Fruit fly (Drosophila melanogaster) whole organism, embryonic: ENCODE results near the gene CG17029.

Experiments used
- Bteb2 ChIP-seq: fragments of 200-800 bp; sonication (Bioruptor generic); optimal IDR thresholded peaks from 2 replicates; lab custom pipeline; 2016; ENCODE audit warnings: missing biosample characterization, missing genetic modification characterization
- CG1024 ChIP-seq: fragments of 200-800 bp; sonication (Bioruptor generic); IDR thresholded peaks from 2 replicates; pipeline ENCODE4 v1.3.6; 2022; ENCODE audit warnings: missing biosample characterization, missing genetic modification characterization
- CG12155 ChIP-seq: fragments of 200-800 bp; sonication (Bioruptor generic); optimal IDR thresholded peaks from 3 replicates; lab custom pipeline; 2016; ENCODE audit warnings: missing biosample characterization, missing genetic modification characterization
- CG13123 ChIP-seq: fragments of 200-800 bp; sonication (Bioruptor generic); optimal IDR thresholded peaks from 2 replicates; lab custom pipeline; 2016; ENCODE audit warnings: missing biosample characterization, missing genetic modification characterization
- CG6813 ChIP-seq: fragments of 200-800 bp; sonication (Bioruptor generic); optimal IDR thresholded peaks from 2 replicates; lab custom pipeline; 2017; ENCODE audit warnings: missing biosample characterization, missing genetic modification characterization, mild to moderate bottlenecking, moderate library complexity, missing genetic modification reagents
- CG7745 ChIP-seq: fragments of 200-800 bp; sonication (Bioruptor generic); optimal IDR thresholded peaks from 2 replicates; lab custom pipeline; 2018; ENCODE audit warnings: missing biosample characterization, mild to moderate bottlenecking, missing genetic modification characterization, moderate library complexity
- D ChIP-seq, 2 experiments: fragments of 200-800 bp in 1 of 2; fragments of >200 bp in 1 of 2; sonication (Bioruptor generic) in 1 of 2; optimal IDR thresholded peaks; 2 replicates in 1 of 2; 3 replicates in 1 of 2; lab custom pipeline; 2017; ENCODE audit warnings: mild to moderate bottlenecking in 1 of 2, missing biosample characterization in 1 of 2, missing genetic modification characterization in 1 of 2, missing genetic modification reagents in 1 of 2
- Dll ChIP-seq: fragments of 200-800 bp; sonication (Bioruptor generic); IDR thresholded peaks from 4 replicates; pipeline ENCODE4 v1.3.6; 2022; ENCODE audit warnings: missing biosample characterization, missing genetic modification characterization; ENCODE audit not compliant: partially characterized antibody
- HLH54F ChIP-seq: fragments of 200-800 bp; sonication (Bioruptor generic); optimal IDR thresholded peaks from 3 replicates; lab custom pipeline; 2016; ENCODE audit warnings: missing biosample characterization, missing genetic modification characterization
- Xrp1 ChIP-seq: fragments of 200-800 bp; sonication (Bioruptor generic); IDR thresholded peaks from 2 replicates; pipeline ENCODE4 v1.3.6; 2022; ENCODE audit warnings: missing biosample characterization, missing genetic modification characterization
- bigmax ChIP-seq: fragments of 200-800 bp; sonication (Bioruptor generic); optimal IDR thresholded peaks from 2 replicates; lab custom pipeline; 2018; ENCODE audit warnings: missing biosample characterization, mild to moderate bottlenecking, missing genetic modification characterization
- crc ChIP-seq: fragments of 200-800 bp; sonication (Bioruptor generic); optimal IDR thresholded peaks from 2 replicates; lab custom pipeline; 2016; ENCODE audit warnings: missing biosample characterization, missing genetic modification characterization

DNA sequence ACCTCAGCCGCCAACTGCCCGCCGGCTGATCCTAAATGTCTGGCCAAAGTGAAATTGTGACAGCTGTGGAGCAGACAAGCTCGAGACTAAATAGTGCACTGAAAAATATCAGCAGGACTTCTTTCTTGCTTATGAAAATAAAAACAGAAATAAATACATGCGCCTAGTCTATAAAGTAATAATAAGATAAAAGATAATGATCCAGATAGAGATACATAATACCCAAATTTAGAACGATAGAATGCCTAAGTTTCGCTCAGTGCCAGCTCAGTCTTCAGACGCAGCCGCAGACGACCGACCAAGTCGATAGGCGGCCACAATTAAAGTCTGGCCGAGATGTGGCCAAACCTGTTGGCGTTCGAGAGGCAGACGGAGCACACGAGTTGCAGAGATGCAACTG is 35.8 kb upstream of the CG17029 start:
- TF ChIP-seq HLH54F (GFP tag; lab: Kevin White, UChicago) (peak; percentile 8), bigmax (no peak), CG6813 (GFP tag; lab: Kevin White, UChicago) (no peak), CG13123 (GFP tag; lab: Kevin White, UChicago) (peak; percentile 1), CG12155 (no peak), Xrp1 (peak; percentile 74), Dll (GFP tag; lab: Robert Waterston, UW) (no peak), crc (GFP tag; lab: Kevin White, UChicago) (no peak), Bteb2 (no peak), CG1024 (GFP tag; lab: Robert Waterston, UW) (0 out of 2 replicates have a peak, but pooled peaks have one; percentile 31), CG7745 (tag; lab: Kevin White, UChicago) (no peak), D (optimal IDR thresholded peaks at IDR 0.05; lab: Kevin White, UChicago) (no peak), D (GFP tag; optimal IDR thresholded peaks at IDR 0.05; lab: Kevin White, UChicago) (peak; percentile 65)
